Worm (Caenorhabditis elegans) whole organism, L1 larva: ENCODE results near the gene alh-12.

Source experiments
- C16A3.4 ChIP-seq: fragments of 150-350 bp; optimal IDR thresholded peaks from 2 replicates; lab custom pipeline; 2014; ENCODE audit warnings: missing biosample characterization, missing genetic modification characterization
- F16B12.6 ChIP-seq: fragments of 150-350 bp; optimal IDR thresholded peaks from 2 replicates; lab custom pipeline; 2014; ENCODE audit warnings: missing biosample characterization, missing genetic modification characterization
- aha-1 ChIP-seq: fragments of 150-350 bp; optimal IDR thresholded peaks from 2 replicates; lab custom pipeline; 2014; ENCODE audit warnings: missing biosample characterization, missing genetic modification characterization
- alr-1 ChIP-seq: fragments of 200-800 bp; sonication (Bioruptor generic); optimal IDR thresholded peaks from 2 replicates; lab custom pipeline; 2018; ENCODE audit warnings: borderline replicate concordance, mild to moderate bottlenecking, missing genetic modification characterization, missing compliant biosample characterization
- aly-2 ChIP-seq: fragments of 150-350 bp; optimal IDR thresholded peaks from 2 replicates; lab custom pipeline; 2014; ENCODE audit warnings: missing biosample characterization, missing genetic modification characterization
- blmp-1 ChIP-seq: fragments of 150-350 bp; optimal IDR thresholded peaks from 2 replicates; lab custom pipeline; 2014; ENCODE audit warnings: missing biosample characterization, missing genetic modification characterization
- ceh-63 ChIP-seq: fragments of 200-800 bp; sonication (Bioruptor generic); optimal IDR thresholded peaks from 2 replicates; lab custom pipeline; 2018; ENCODE audit warnings: mild to moderate bottlenecking, missing genetic modification characterization, missing compliant biosample characterization
- ceh-88 ChIP-seq: fragments of 200-800 bp; sonication (Bioruptor generic); IDR thresholded peaks from 2 replicates; pipeline ENCODE4 v1.3.6; 2022; ENCODE audit warnings: missing genetic modification characterization, missing compliant biosample characterization
- dpl-1 ChIP-seq, 3 experiments: fragments of 150-350 bp in 2 of 3; sonication (generic microtip) in 1 of 3; optimal IDR thresholded peaks; 2 replicates each; lab custom pipeline; 2014 to 2017; ENCODE audit warnings: missing biosample characterization in 3 of 3, missing genetic modification characterization in 3 of 3, missing genetic modification reagents in 3 of 3
- dsc-1 ChIP-seq: sonication (generic microtip); optimal IDR thresholded peaks from 2 replicates; lab custom pipeline; 2016; ENCODE audit warnings: mild to moderate bottlenecking, missing genetic modification characterization, missing compliant biosample characterization
- efl-1 ChIP-seq, 4 experiments: fragments of 150-350 bp; optimal IDR thresholded peaks in 3 of 4; peaks in 1 of 4; 1 replicate in 1 of 4; 2 replicates in 3 of 4; lab custom pipeline; 2014; ENCODE audit warnings: missing biosample characterization in 2 of 4, missing genetic modification characterization in 2 of 4, missing genetic modification reagents in 2 of 4
- efl-3 ChIP-seq: fragments of 200-800 bp; sonication (Bioruptor generic); optimal IDR thresholded peaks from 2 replicates; lab custom pipeline; 2018; ENCODE audit warnings: mild to moderate bottlenecking, missing genetic modification characterization, missing compliant biosample characterization
- egl-13 ChIP-seq: sonication (generic microtip); optimal IDR thresholded peaks from 2 replicates; lab custom pipeline; 2016; ENCODE audit warnings: missing genotype, missing genetic modification reagents, missing genetic modification characterization, missing compliant biosample characterization
- ets-5 ChIP-seq: fragments of 200-800 bp; sonication (Bioruptor generic); IDR thresholded peaks from 2 replicates; pipeline ENCODE4 v1.3.6; 2022; ENCODE audit warnings: missing genetic modification characterization, missing compliant biosample characterization
- fkh-10 ChIP-seq: sonication (generic microtip); optimal IDR thresholded peaks from 2 replicates; lab custom pipeline; 2017; ENCODE audit warnings: missing biosample characterization, missing genetic modification reagents, missing genetic modification characterization
- fkh-4 ChIP-seq: sonication (generic microtip); optimal IDR thresholded peaks from 2 replicates; lab custom pipeline; 2016; ENCODE audit warnings: missing compliant biosample characterization, missing genetic modification characterization, borderline replicate concordance
- fkh-8 ChIP-seq: sonication (generic microtip); optimal IDR thresholded peaks from 2 replicates; lab custom pipeline; 2016; ENCODE audit warnings: mild to moderate bottlenecking, missing genetic modification characterization, missing compliant biosample characterization
- fos-1 ChIP-seq: fragments of 150-350 bp; optimal IDR thresholded peaks from 2 replicates; lab custom pipeline; 2014; ENCODE audit warnings: missing biosample characterization, missing genetic modification characterization
- hlh-17 ChIP-seq: fragments of 200-800 bp; sonication (Bioruptor generic); optimal IDR thresholded peaks from 2 replicates; lab custom pipeline; 2018; ENCODE audit warnings: missing genetic modification characterization, mild to moderate bottlenecking, missing compliant biosample characterization, moderate library complexity, borderline replicate concordance
- irx-1 ChIP-seq: sonication (generic microtip); optimal IDR thresholded peaks from 2 replicates; lab custom pipeline; 2016; ENCODE audit warnings: missing genetic modification characterization, missing compliant biosample characterization
- isw-1 ChIP-seq: fragments of 200-800 bp; sonication (Bioruptor generic); IDR thresholded peaks from 2 replicates; pipeline ENCODE4 v1.3.6; 2022; ENCODE audit warnings: missing genetic modification characterization, missing compliant biosample characterization
- jun-1 ChIP-seq: fragments of 150-350 bp; optimal IDR thresholded peaks from 2 replicates; lab custom pipeline; 2014; ENCODE audit warnings: missing biosample characterization, missing genetic modification reagents, missing genetic modification characterization
- lin-15B ChIP-seq: fragments of 150-350 bp; sonication (generic microtip); optimal IDR thresholded peaks from 3 replicates; lab custom pipeline; 2014; ENCODE audit warnings: missing biosample characterization, missing genetic modification characterization
- mdl-1 ChIP-seq, 2 experiments: fragments of 150-350 bp; optimal IDR thresholded peaks; 2 replicates each; lab custom pipeline; 2014 to 2017; ENCODE audit warnings: missing biosample characterization in 2 of 2, missing genetic modification characterization in 2 of 2, inconsistent platforms in 1 of 2
- mep-1 ChIP-seq: fragments of 150-350 bp; optimal IDR thresholded peaks from 2 replicates; lab custom pipeline; 2014; ENCODE audit warnings: missing biosample characterization, missing genetic modification characterization
- nhr-12 ChIP-seq: sonication (generic microtip); optimal IDR thresholded peaks from 2 replicates; lab custom pipeline; 2017; ENCODE audit warnings: missing biosample characterization, missing genetic modification characterization
- nhr-19 ChIP-seq: fragments of 200-800 bp; sonication (Bioruptor generic); conservative IDR thresholded peaks from 2 replicates; pipeline ENCODE4 v1.3.6; 2022; ENCODE audit warnings: missing genetic modification characterization, missing compliant biosample characterization
- nhr-47 ChIP-seq: sonication (generic microtip); optimal IDR thresholded peaks from 2 replicates; lab custom pipeline; 2016; ENCODE audit warnings: mild to moderate bottlenecking, missing genetic modification characterization, moderate library complexity, missing compliant biosample characterization
- nhr-77 ChIP-seq: fragments of 150-350 bp; optimal IDR thresholded peaks from 2 replicates; lab custom pipeline; 2014; ENCODE audit warnings: missing biosample characterization, missing genetic modification characterization
- nhr-84 ChIP-seq: sonication (generic microtip); optimal IDR thresholded peaks from 2 replicates; lab custom pipeline; 2017; ENCODE audit warnings: missing biosample characterization, missing genetic modification characterization
- nhr-90 ChIP-seq: sonication (generic microtip); optimal IDR thresholded peaks from 2 replicates; lab custom pipeline; 2016; ENCODE audit warnings: mild to moderate bottlenecking, missing genetic modification characterization, missing compliant biosample characterization; ENCODE audit not compliant: poor library complexity
- pag-3 ChIP-seq: sonication (generic microtip); optimal IDR thresholded peaks from 2 replicates; lab custom pipeline; 2017; ENCODE audit warnings: missing genetic modification characterization, mild to moderate bottlenecking, missing compliant biosample characterization, antibody characterized with exemption, borderline replicate concordance; ENCODE audit not compliant: insufficient read depth
- pax-3 ChIP-seq: fragments of 200-800 bp; sonication (Bioruptor generic); optimal IDR thresholded peaks from 2 replicates; lab custom pipeline; 2018; ENCODE audit warnings: mild to moderate bottlenecking, missing genetic modification characterization, moderate library complexity, missing compliant biosample characterization
- pqm-1 ChIP-seq: sonication (generic microtip); optimal IDR thresholded peaks from 3 replicates; lab custom pipeline; 2017; ENCODE audit warnings: missing biosample characterization, missing genetic modification characterization
- rnt-1 ChIP-seq: sonication (generic microtip); optimal IDR thresholded peaks from 2 replicates; lab custom pipeline; 2016; ENCODE audit warnings: mild to moderate bottlenecking, missing genetic modification characterization, moderate library complexity, missing compliant biosample characterization
- sox-4 ChIP-seq: sonication (generic microtip); optimal IDR thresholded peaks from 2 replicates; lab custom pipeline; 2016; ENCODE audit warnings: missing genetic modification characterization, missing compliant biosample characterization
- sptf-1 ChIP-seq: fragments of 150-350 bp; optimal IDR thresholded peaks from 2 replicates; lab custom pipeline; 2014; ENCODE audit warnings: missing biosample characterization, missing genetic modification characterization
- sup-37 ChIP-seq: fragments of 200-800 bp; sonication (Bioruptor generic); optimal IDR thresholded peaks from 2 replicates; lab custom pipeline; 2018; ENCODE audit warnings: mild to moderate bottlenecking, missing genetic modification characterization, missing compliant biosample characterization
- swsn-7 ChIP-seq: sonication (generic microtip); optimal IDR thresholded peaks from 2 replicates; lab custom pipeline; 2016; ENCODE audit warnings: missing genetic modification characterization, missing compliant biosample characterization
- unc-130 ChIP-seq: fragments of 150-350 bp; optimal IDR thresholded peaks from 2 replicates; lab custom pipeline; 2017; ENCODE audit warnings: missing biosample characterization, missing genetic modification characterization, inconsistent platforms
- unc-30 ChIP-seq: sonication (generic microtip); optimal IDR thresholded peaks from 2 replicates; lab custom pipeline; 2017; ENCODE audit warnings: missing biosample characterization, missing genetic modification characterization
- unc-62 ChIP-seq: fragments of 150-350 bp; optimal IDR thresholded peaks from 2 replicates; lab custom pipeline; 2014; ENCODE audit warnings: missing biosample characterization, missing genetic modification reagents, missing genetic modification characterization
- vab-15 ChIP-seq: sonication (generic microtip); optimal IDR thresholded peaks from 2 replicates; lab custom pipeline; 2017; ENCODE audit warnings: missing genotype, mild to moderate bottlenecking, missing genetic modification characterization, missing compliant biosample characterization
- xbp-1 ChIP-seq: sonication (generic microtip); optimal IDR thresholded peaks from 2 replicates; lab custom pipeline; 2016; ENCODE audit warnings: missing genetic modification characterization, missing compliant biosample characterization
- zag-1 ChIP-seq: fragments of 150-350 bp; optimal IDR thresholded peaks from 2 replicates; lab custom pipeline; 2014; ENCODE audit warnings: missing biosample characterization, missing genetic modification characterization

Gene alh-12

ce11 chrIII:7498346-7498745 lies 44.5 kb downstream of the alh-12 start (continued):
- TF ChIP-seq alr-1 (tag; lab: Kevin White, UChicago) (no peak), hlh-17 (GFP tag; lab: Kevin White, UChicago) (no peak), pqm-1 (no peak), swsn-7 (tag; lab: Kevin White, UChicago) (peak; percentile 84), aly-2 (tag; lab: Kevin White, UChicago) (peak; percentile 69), unc-130 (tag; lab: Kevin White, UChicago) (peak; percentile 59), fkh-10 (GFP tag; lab: Kevin White, UChicago) (peak; percentile 73), nhr-12 (tag; lab: Kevin White, UChicago) (no peak), dpl-1 (GFP tag; optimal IDR thresholded peaks at IDR 0.05; lab: Kevin White, UChicago) (peak; percentile 95 to 98 (median 96)), zag-1 (no peak), unc-62 (no peak), F16B12.6 (tag; lab: Kevin White, UChicago) (peak; percentile 61), vab-15 (peak; percentile 21), fkh-8 (tag; lab: Kevin White, UChicago) (peak; percentile 85), efl-3 (GFP tag; lab: Kevin White, UChicago) (no peak), xbp-1 (tag; lab: Kevin White, UChicago) (peak; percentile 83), efl-1 (optimal IDR thresholded peaks at IDR 0.05; lab: Kevin White, UChicago) (peak; percentile 97), efl-1 (GFP tag; optimal IDR thresholded peaks at IDR 0.05 in 1 of 2; lab: Kevin White, UChicago) (peak; percentile 97 to 99), lin-15B (peak; percentile 95), blmp-1 (tag; lab: Kevin White, UChicago) (peak; percentile 69), pag-3 (tag; lab: Kevin White, UChicago) (peak; percentile 3), sup-37 (GFP tag; lab: Kevin White, UChicago) (peak; percentile 62), isw-1 (GFP tag; lab: Robert Waterston, UW) (peak; percentile 81), pax-3 (tag; lab: Kevin White, UChicago) (peak; percentile 77), jun-1 (tag; lab: Kevin White, UChicago) (peak; percentile 82), nhr-77 (peak; percentile 79), fkh-4 (tag; lab: Kevin White, UChicago) (peak; percentile 35), dsc-1 (peak; percentile 77), ceh-88 (peak; percentile 51; the same call in 1 of the 2 replicates), ets-5 (GFP tag; lab: Robert Waterston, UW) (no peak), sptf-1 (tag; lab: Kevin White, UChicago) (no peak), nhr-84 (tag; lab: Kevin White, UChicago) (no peak), rnt-1 (peak; percentile 86), egl-13 (peak; percentile 63), aha-1 (peak; percentile 45), ceh-63 (GFP tag; lab: Kevin White, UChicago) (no peak), sox-4 (no peak), C16A3.4 (tag; lab: Kevin White, UChicago) (peak; percentile 85), unc-30 (tag; lab: Kevin White, UChicago) (no peak), mdl-1 (tag; optimal IDR thresholded peaks at IDR 0.05; lab: Kevin White, UChicago) (peak in 1 of 2 experiments; percentile 93), irx-1 (tag; lab: Kevin White, UChicago) (peak; percentile 30), nhr-90 (tag; lab: Kevin White, UChicago) (peak; percentile 78), nhr-47 (tag; lab: Kevin White, UChicago) (peak; percentile 86), fos-1 (tag; lab: Kevin White, UChicago) (peak; percentile 66), nhr-19 (GFP tag; lab: Robert Waterston, UW) (peak; percentile 84), mep-1 (peak; percentile 93)
